Fruit fly (Drosophila melanogaster) whole organism, wandering third instar larva: ENCODE results near the gene Glys.

ENCODE experiments used
- Abd-B ChIP-seq: fragments of >200 bp; optimal IDR thresholded peaks from 2 replicates; lab custom pipeline; 2017; ENCODE audit warnings: missing biosample characterization, missing genetic modification characterization
- CG32264 ChIP-seq: fragments of 200-800 bp; sonication (Bioruptor generic); optimal IDR thresholded peaks from 2 replicates; lab custom pipeline; 2016; ENCODE audit warnings: missing biosample characterization, missing genetic modification characterization
- CrebA ChIP-seq: fragments of 200-800 bp; sonication (Bioruptor generic); optimal IDR thresholded peaks from 2 replicates; lab custom pipeline; 2016; ENCODE audit warnings: missing biosample characterization, mild to moderate bottlenecking, missing genetic modification characterization, borderline replicate concordance
- Dfd ChIP-seq: fragments of >200 bp; optimal IDR thresholded peaks from 2 replicates; lab custom pipeline; 2017; ENCODE audit warnings: missing biosample characterization, missing genetic modification characterization
- Dif ChIP-seq: fragments of 200-275, 200-300 bp; sonication (Bioruptor generic); optimal IDR thresholded peaks from 2 replicates; lab custom pipeline; 2018; ENCODE audit warnings: missing biosample characterization, missing genetic modification characterization; ENCODE audit not compliant: partially characterized antibody
- HLH106 ChIP-seq: fragments of 200-800 bp; optimal IDR thresholded peaks from 3 replicates; lab custom pipeline; 2019; ENCODE audit warnings: missing biosample characterization, mild to moderate bottlenecking, missing genetic modification characterization, moderate library complexity
- Hnf4 ChIP-seq: fragments of 200-800 bp; sonication (Bioruptor generic); optimal IDR thresholded peaks from 2 replicates; lab custom pipeline; 2016; ENCODE audit warnings: missing biosample characterization, mild to moderate bottlenecking, missing genetic modification characterization
- Hr78 ChIP-seq: fragments of >200 bp; optimal IDR thresholded peaks from 2 replicates; lab custom pipeline; 2017; ENCODE audit warnings: missing biosample characterization, missing genetic modification characterization
- Hr83 ChIP-seq: fragments of 200-300 bp; sonication (Bioruptor generic); optimal IDR thresholded peaks from 2 replicates; lab custom pipeline; 2016; ENCODE audit warnings: missing biosample characterization, mild to moderate bottlenecking, missing genetic modification characterization, moderate library complexity; ENCODE audit not compliant: poor library complexity, severe bottlenecking
- Jra ChIP-seq: sonication (Bioruptor generic); optimal IDR thresholded peaks from 2 replicates; lab custom pipeline; 2016; ENCODE audit warnings: missing biosample characterization, missing genetic modification characterization
- Mio ChIP-seq: sonication (Bioruptor generic); optimal IDR thresholded peaks from 2 replicates; lab custom pipeline; 2016; ENCODE audit warnings: missing biosample characterization, missing genetic modification characterization
- Myc ChIP-seq: fragments of >200 bp; optimal IDR thresholded peaks from 2 replicates; lab custom pipeline; 2017
- N ChIP-seq: fragments of >200 bp; optimal IDR thresholded peaks from 2 replicates; lab custom pipeline; 2018; ENCODE audit warnings: missing biosample characterization, missing external identifiers, missing genetic modification characterization
- OdsH ChIP-seq: fragments of 200-800 bp; sonication (Bioruptor generic); optimal IDR thresholded peaks from 2 replicates; lab custom pipeline; 2016; ENCODE audit warnings: missing biosample characterization, mild to moderate bottlenecking, missing genetic modification characterization
- Rel ChIP-seq, 2 experiments: fragments of 200-800 bp; sonication (Bioruptor generic) in 1 of 2; optimal IDR thresholded peaks; 2 replicates in 1 of 2; 3 replicates in 1 of 2; lab custom pipeline; 2016 to 2019; ENCODE audit warnings: mild to moderate bottlenecking in 2 of 2, missing biosample characterization in 2 of 2, missing genetic modification characterization in 2 of 2, moderate library complexity in 1 of 2
- Sp1 ChIP-seq: fragments of 200-800 bp; sonication (Bioruptor generic); optimal IDR thresholded peaks from 3 replicates; lab custom pipeline; 2019; ENCODE audit warnings: missing biosample characterization, mild to moderate bottlenecking, missing genetic modification characterization, moderate library complexity
- Vsx2 ChIP-seq: fragments of 200-300, 225-300 bp; sonication (Bioruptor generic); optimal IDR thresholded peaks from 2 replicates; lab custom pipeline; 2018; ENCODE audit warnings: missing biosample characterization, missing genetic modification characterization; ENCODE audit not compliant: partially characterized antibody
- brk ChIP-seq: fragments of 200-800 bp; sonication (Bioruptor generic); optimal IDR thresholded peaks from 2 replicates; lab custom pipeline; 2016; ENCODE audit warnings: missing biosample characterization, mild to moderate bottlenecking, missing genetic modification characterization
- dl ChIP-seq, 2 experiments: fragments of 175-275, 200-275 bp in 1 of 2; fragments of 200-275 bp in 1 of 2; sonication (Bioruptor generic); optimal IDR thresholded peaks; lab custom pipeline; 2018; ENCODE audit warnings: mild to moderate bottlenecking in 2 of 2, missing biosample characterization in 2 of 2, missing genetic modification characterization in 2 of 2, moderate library complexity in 2 of 2; ENCODE audit not compliant: partially characterized antibody in 2 of 2, insufficient read depth in 1 of 2
- dmrt93B ChIP-seq: fragments of 200-800 bp; sonication (Bioruptor generic); optimal IDR thresholded peaks from 2 replicates; lab custom pipeline; 2018; ENCODE audit warnings: missing biosample characterization, mild to moderate bottlenecking, missing genetic modification characterization
- dsf ChIP-seq: sonication (Bioruptor generic); optimal IDR thresholded peaks from 2 replicates; lab custom pipeline; 2016; ENCODE audit warnings: missing biosample characterization, missing genetic modification characterization, borderline replicate concordance
- ey ChIP-seq: fragments of 200-800 bp; sonication (Bioruptor generic); optimal IDR thresholded peaks from 2 replicates; lab custom pipeline; 2016; ENCODE audit warnings: missing biosample characterization, missing genetic modification characterization
- foxo ChIP-seq, 2 experiments: fragments of 200-800 bp; sonication (Bioruptor generic); optimal IDR thresholded peaks; 2 replicates in 1 of 2; 3 replicates in 1 of 2; lab custom pipeline; 2016 to 2017; ENCODE audit warnings: missing biosample characterization in 2 of 2, missing genetic modification characterization in 2 of 2
- fru ChIP-seq: fragments of 200-800 bp; sonication (Bioruptor generic); optimal IDR thresholded peaks from 3 replicates; lab custom pipeline; 2016; ENCODE audit warnings: missing biosample characterization, mild to moderate bottlenecking, missing genetic modification characterization
- h ChIP-seq: fragments of 200-800 bp; sonication (Bioruptor generic); optimal IDR thresholded peaks from 3 replicates; lab custom pipeline; 2016; ENCODE audit warnings: missing biosample characterization, mild to moderate bottlenecking, missing genetic modification characterization
- jim ChIP-seq: fragments of 175-275, 200-325 bp; sonication (Bioruptor generic); optimal IDR thresholded peaks from 2 replicates; lab custom pipeline; 2016; ENCODE audit warnings: missing biosample characterization, mild to moderate bottlenecking, missing genetic modification characterization
- lola ChIP-seq: fragments of >200 bp; optimal IDR thresholded peaks from 2 replicates; lab custom pipeline; 2017; ENCODE audit warnings: missing biosample characterization, missing genetic modification characterization
- pan ChIP-seq: fragments of >200 bp; optimal IDR thresholded peaks from 2 replicates; lab custom pipeline; 2017
- rgr ChIP-seq: fragments of 200-800 bp; sonication (Bioruptor generic); optimal IDR thresholded peaks from 3 replicates; lab custom pipeline; 2016; ENCODE audit warnings: missing biosample characterization, mild to moderate bottlenecking, missing genetic modification characterization
- sage ChIP-seq: fragments of 200-800 bp; sonication (Bioruptor generic); optimal IDR thresholded peaks from 2 replicates; lab custom pipeline; 2016; ENCODE audit warnings: missing biosample characterization, mild to moderate bottlenecking, missing genetic modification characterization
- sv ChIP-seq: fragments of 200-800 bp; sonication (Bioruptor generic); optimal IDR thresholded peaks from 3 replicates; lab custom pipeline; 2016; ENCODE audit warnings: missing biosample characterization, missing genetic modification characterization
- usp ChIP-seq: fragments of >200 bp; optimal IDR thresholded peaks from 2 replicates; lab custom pipeline; 2017; ENCODE audit warnings: missing biosample characterization, missing genetic modification characterization
- woc ChIP-seq: sonication (Bioruptor generic); optimal IDR thresholded peaks from 2 replicates; lab custom pipeline; 2016; ENCODE audit warnings: missing biosample characterization, mild to moderate bottlenecking, missing genetic modification characterization

The Glys gene

dm6 chr3R:15177230-15177629 lies 29.9 kb upstream of the Glys start:
- TF ChIP-seq woc (GFP tag; lab: Kevin White, UChicago) (no peak), Sp1 (GFP tag; lab: Kevin White, UChicago) (no peak), dmrt93B (GFP tag; lab: Kevin White, UChicago) (no peak), pan (lab: Kevin White, UChicago) (no peak), sage (GFP tag; lab: Kevin White, UChicago) (no peak), Dfd (no peak), HLH106 (tag; lab: Kevin White, UChicago) (no peak), OdsH (no peak), dl (GFP tag; optimal IDR thresholded peaks at IDR 0.05; lab: Kevin White, UChicago; ENCODE audit: insufficient read depth in 1 of 2, partially characterized antibody in 2 of 2) (no peak), lola (GFP tag; lab: Kevin White, UChicago) (no peak), Rel (GFP tag; optimal IDR thresholded peaks at IDR 0.05; lab: Kevin White, UChicago) (no peak), Rel (tag; optimal IDR thresholded peaks at IDR 0.05; lab: Kevin White, UChicago) (no peak), Myc (lab: Kevin White, UChicago) (no peak), Hr78 (GFP tag; lab: Kevin White, UChicago) (no peak)

- peak in 1 of 2 experiments; percentile 20 for TF ChIP-seq foxo (GFP tag; optimal IDR thresholded peaks at IDR 0.05; lab: Kevin White, UChicago)
- TF ChIP-seq fru: peak; percentile 20
- no peak for TF ChIP-seq rgr (GFP tag; lab: Kevin White, UChicago)
- peak; percentile 30 for TF ChIP-seq h (GFP tag; lab: Kevin White, UChicago)
These were observed 2.6 kb upstream of the Glys start, which contains the start of gene Gyc88E for dm6 chr3R:15149772-15150512. Gene Gyc88E (plus strand): TSS chr3R:15150375.

- no peak for TF ChIP-seq dsf (GFP tag; lab: Kevin White, UChicago)
- no peak for TF ChIP-seq sv (GFP tag; lab: Kevin White, UChicago)
- TF ChIP-seq woc (GFP tag; lab: Kevin White, UChicago): no peak
- no peak for TF ChIP-seq Sp1 (GFP tag; lab: Kevin White, UChicago)
- no peak for TF ChIP-seq dl (GFP tag; optimal IDR thresholded peaks at IDR 0.05; lab: Kevin White, UChicago; ENCODE audit: insufficient read depth in 1 of 2, partially characterized antibody in 2 of 2)
These were observed 1.2 kb upstream of the Glys start for dm6 chr3R:15148562-15148961.

dm6 chr3R:15147872-15148444 lies 627 bp upstream of the Glys start:
- TF ChIP-seq Dif (GFP tag; lab: Kevin White, UChicago) (no peak), Dfd (no peak), Jra (GFP tag; lab: Kevin White, UChicago) (no peak), CrebA (GFP tag; lab: Kevin White, UChicago) (no peak), Hr78 (GFP tag; lab: Kevin White, UChicago) (no peak), CG32264 (no peak), ey (GFP tag; lab: Kevin White, UChicago) (no peak), brk (GFP tag; lab: Kevin White, UChicago) (no peak), dsf (GFP tag; lab: Kevin White, UChicago) (no peak)
- TF ChIP-seq, all 38 proteins: peak for 0

- TF ChIP-seq Dif (GFP tag; lab: Kevin White, UChicago): peak; percentile 16
- TF ChIP-seq Sp1 (GFP tag; lab: Kevin White, UChicago): no peak
- TF ChIP-seq, all 38 proteins: peak for 1
These were observed 808 bp downstream of the Glys start for dm6 chr3R:15146408-15147037.

dm6 chr3R:15145491-15145890 lies 1.8 kb downstream of the Glys start:
- TF ChIP-seq jim (GFP tag; lab: Kevin White, UChicago) (no peak), sv (GFP tag; lab: Kevin White, UChicago) (no peak), foxo (GFP tag; optimal IDR thresholded peaks at IDR 0.05; lab: Kevin White, UChicago) (peak in 1 of 2 experiments; percentile 53), Hnf4 (GFP tag; lab: Kevin White, UChicago) (peak; percentile 3), Jra (GFP tag; lab: Kevin White, UChicago) (no peak), Sp1 (GFP tag; lab: Kevin White, UChicago) (no peak), dsf (GFP tag; lab: Kevin White, UChicago) (no peak), CrebA (GFP tag; lab: Kevin White, UChicago) (no peak), Dfd (no peak), dl (GFP tag; optimal IDR thresholded peaks at IDR 0.05; lab: Kevin White, UChicago; ENCODE audit: insufficient read depth in 1 of 2, partially characterized antibody in 2 of 2) (no peak), fru (peak; percentile 50), HLH106 (tag; lab: Kevin White, UChicago) (peak; percentile 8), Myc (lab: Kevin White, UChicago) (no peak), N (no peak), usp (GFP tag; lab: Kevin White, UChicago) (no peak), Hr83 (GFP tag; lab: Kevin White, UChicago) (no peak), Mio (no peak), rgr (GFP tag; lab: Kevin White, UChicago) (peak; percentile 38), h (GFP tag; lab: Kevin White, UChicago) (peak; percentile 58), Dif (GFP tag; lab: Kevin White, UChicago) (no peak), OdsH (no peak), Vsx2 (GFP tag; lab: Kevin White, UChicago) (no peak), Abd-B (GFP tag; lab: Kevin White, UChicago) (no peak)
